Fruit fly (Drosophila melanogaster) whole organism, embryonic: Measurements from ENCODE around the gene Mur2B.
A peak's percentile ranks its signal among the peaks of the same experiment; 100 is the strongest.

ENCODE experiments used
- Antp ChIP-seq: fragments of 200-800 bp; sonication (Bioruptor generic); optimal IDR thresholded peaks from 3 replicates; lab custom pipeline; 2016; ENCODE audit warnings: missing biosample characterization, missing genetic modification characterization
- CG10565 ChIP-seq: fragments of 200-800 bp; sonication (Bioruptor generic); optimal IDR thresholded peaks from 3 replicates; lab custom pipeline; 2016; ENCODE audit warnings: missing biosample characterization, mild to moderate bottlenecking, missing genetic modification characterization
- CG11560 ChIP-seq: fragments of 200-800 bp; sonication (Bioruptor generic); IDR thresholded peaks from 3 replicates; pipeline ENCODE4 v1.3.6; 2022; ENCODE audit warnings: missing biosample characterization, missing genetic modification characterization
- CG12219 ChIP-seq: fragments of 200-800 bp; sonication (Bioruptor generic); optimal IDR thresholded peaks from 3 replicates; lab custom pipeline; 2018; ENCODE audit warnings: missing biosample characterization, mild to moderate bottlenecking, missing genetic modification characterization
- CG1233 ChIP-seq: fragments of 200-800 bp; sonication (Bioruptor generic); optimal IDR thresholded peaks from 4 replicates; lab custom pipeline; 2018; ENCODE audit warnings: missing biosample characterization, mild to moderate bottlenecking, missing genetic modification characterization
- CG14014 ChIP-seq: fragments of 200-800 bp; sonication (Bioruptor generic); IDR thresholded peaks from 2 replicates; pipeline ENCODE4 v1.3.6; 2022; ENCODE audit warnings: missing biosample characterization, missing genetic modification characterization
- CG14860 ChIP-seq: fragments of 200-800 bp; sonication (Bioruptor generic); IDR thresholded peaks from 3 replicates; pipeline ENCODE4 v1.3.6; 2022; ENCODE audit warnings: missing biosample characterization, missing genetic modification characterization; ENCODE audit not compliant: partially characterized antibody
- CG15269 ChIP-seq: fragments of 200-800 bp; sonication (Bioruptor generic); optimal IDR thresholded peaks from 2 replicates; lab custom pipeline; 2018; ENCODE audit warnings: missing biosample characterization, mild to moderate bottlenecking, missing genetic modification characterization, moderate library complexity
- CG1529 ChIP-seq: fragments of 200-800 bp; sonication (Bioruptor generic); optimal IDR thresholded peaks from 3 replicates; lab custom pipeline; 2018; ENCODE audit warnings: missing biosample characterization, missing genetic modification characterization
- CG15479 ChIP-seq: fragments of 200-800 bp; sonication (Bioruptor generic); optimal IDR thresholded peaks from 3 replicates; lab custom pipeline; 2019; ENCODE audit warnings: missing biosample characterization, mild to moderate bottlenecking, missing genetic modification characterization, moderate library complexity
- CG1603 ChIP-seq: fragments of 200-800 bp; sonication (Bioruptor generic); optimal IDR thresholded peaks from 2 replicates; lab custom pipeline; 2019; ENCODE audit warnings: missing biosample characterization, mild to moderate bottlenecking, missing genetic modification characterization, moderate library complexity
- CG16863 ChIP-seq: fragments of 200-800 bp; sonication (Bioruptor generic); optimal IDR thresholded peaks from 3 replicates; lab custom pipeline; 2016; ENCODE audit warnings: missing biosample characterization, missing genetic modification characterization
- CG32767 ChIP-seq: fragments of 200-800 bp; sonication (Bioruptor generic); IDR thresholded peaks from 2 replicates; pipeline ENCODE4 v1.3.6; 2022; ENCODE audit warnings: missing biosample characterization, missing genetic modification characterization
- CG6765 ChIP-seq: fragments of 200-800 bp; sonication (Bioruptor generic); optimal IDR thresholded peaks from 3 replicates; lab custom pipeline; 2017; ENCODE audit warnings: missing biosample characterization, mild to moderate bottlenecking, missing genetic modification characterization
- CG6791 ChIP-seq: fragments of 200-800 bp; sonication (Bioruptor generic); IDR thresholded peaks from 3 replicates; pipeline ENCODE4 v1.3.6; 2022; ENCODE audit warnings: missing biosample characterization, missing genetic modification characterization; ENCODE audit not compliant: partially characterized antibody
- Deaf1 ChIP-seq: fragments of 200-800 bp; optimal IDR thresholded peaks from 3 replicates; lab custom pipeline; 2019; ENCODE audit warnings: missing biosample characterization, mild to moderate bottlenecking, missing genetic modification characterization, moderate library complexity
- Dip3 ChIP-seq: fragments of 200-800 bp; sonication (Bioruptor generic); optimal IDR thresholded peaks from 3 replicates; lab custom pipeline; 2016; ENCODE audit warnings: missing biosample characterization, missing genetic modification characterization
- Doc3 ChIP-seq: fragments of 200-800 bp; sonication (Bioruptor generic); IDR thresholded peaks from 3 replicates; pipeline ENCODE4 v1.3.6; 2022; ENCODE audit warnings: missing biosample characterization, missing genetic modification characterization; ENCODE audit not compliant: partially characterized antibody
- Drgx ChIP-seq: fragments of 200-800 bp; sonication (Bioruptor generic); IDR thresholded peaks from 2 replicates; pipeline ENCODE4 v1.3.6; 2022; ENCODE audit warnings: missing biosample characterization, missing genetic modification characterization
- E2f2 ChIP-seq: fragments of 200-800 bp; sonication (Bioruptor generic); IDR thresholded peaks from 2 replicates; pipeline ENCODE4 v1.3.6; 2022; ENCODE audit warnings: missing biosample characterization, missing genetic modification characterization
- Eip74EF ChIP-seq, 2 experiments: fragments of 200-800 bp in 1 of 2; fragments of >200 bp in 1 of 2; sonication (Bioruptor generic) in 1 of 2; optimal IDR thresholded peaks; 2 replicates each; lab custom pipeline; 2017 to 2019; ENCODE audit warnings: missing biosample characterization in 2 of 2, missing genetic modification characterization in 2 of 2, mild to moderate bottlenecking in 1 of 2, moderate library complexity in 1 of 2
- Fer1 ChIP-seq: fragments of 200-800 bp; sonication (Bioruptor generic); optimal IDR thresholded peaks from 2 replicates; lab custom pipeline; 2017; ENCODE audit warnings: missing biosample characterization, mild to moderate bottlenecking, missing genetic modification characterization
- HLH3B ChIP-seq: fragments of 200-800 bp; sonication (Bioruptor generic); IDR thresholded peaks from 2 replicates; pipeline ENCODE4 v1.3.6; 2022; ENCODE audit warnings: missing biosample characterization, missing genetic modification characterization
- HmgD ChIP-seq: fragments of 200-800 bp; sonication (Bioruptor generic); optimal IDR thresholded peaks from 3 replicates; lab custom pipeline; 2016; ENCODE audit warnings: missing biosample characterization, missing genetic modification characterization
- Lim3 ChIP-seq: fragments of 200-800 bp; sonication (Bioruptor generic); IDR thresholded peaks from 2 replicates; pipeline ENCODE4 v1.3.6; 2022; ENCODE audit warnings: missing biosample characterization, missing genetic modification characterization
- MBD-R2 ChIP-seq: fragments of 200-800 bp; sonication (Bioruptor generic); IDR thresholded peaks from 2 replicates; pipeline ENCODE4 v1.3.6; 2022; ENCODE audit warnings: missing biosample characterization, missing genetic modification characterization
- Max ChIP-seq: fragments of 200-800 bp; sonication (Bioruptor generic); optimal IDR thresholded peaks from 2 replicates; lab custom pipeline; 2016; ENCODE audit warnings: missing biosample characterization, mild to moderate bottlenecking, missing genetic modification characterization
- Ravus ChIP-seq: fragments of 200-800 bp; sonication (Bioruptor generic); IDR thresholded peaks from 2 replicates; pipeline ENCODE4 v1.3.6; 2022; ENCODE audit warnings: missing biosample characterization, missing genetic modification characterization
- Ssrp ChIP-seq: fragments of 200-800 bp; sonication (Bioruptor generic); optimal IDR thresholded peaks from 2 replicates; lab custom pipeline; 2018; ENCODE audit warnings: missing biosample characterization, mild to moderate bottlenecking, missing genetic modification characterization, moderate library complexity
- Tbp ChIP-seq: fragments of >200 bp; optimal IDR thresholded peaks from 2 replicates; lab custom pipeline; 2018; ENCODE audit warnings: missing biosample characterization, missing genetic modification characterization
- ac ChIP-seq: fragments of 200-800 bp; sonication (Bioruptor generic); optimal IDR thresholded peaks from 3 replicates; lab custom pipeline; 2017; ENCODE audit warnings: missing biosample characterization, mild to moderate bottlenecking, missing genetic modification characterization
- az2 ChIP-seq: fragments of 200-800 bp; sonication (Bioruptor generic); optimal IDR thresholded peaks from 3 replicates; lab custom pipeline; 2016; ENCODE audit warnings: missing biosample characterization, missing genetic modification characterization
- corto ChIP-seq: fragments of 200-800 bp; sonication (Bioruptor generic); optimal IDR thresholded peaks from 2 replicates; lab custom pipeline; 2016; ENCODE audit warnings: missing biosample characterization, mild to moderate bottlenecking, missing genetic modification characterization, moderate library complexity
- dysf ChIP-seq: fragments of 200-800 bp; sonication (Bioruptor generic); IDR thresholded peaks from 3 replicates; pipeline ENCODE4 v1.3.6; 2022; ENCODE audit warnings: missing biosample characterization, missing genetic modification characterization
- ems ChIP-seq: fragments of 200-800 bp; sonication (Bioruptor generic); optimal IDR thresholded peaks from 3 replicates; lab custom pipeline; 2016; ENCODE audit warnings: missing biosample characterization, missing genetic modification characterization
- fd64A ChIP-seq: fragments of 200-800 bp; sonication (Bioruptor generic); optimal IDR thresholded peaks from 3 replicates; lab custom pipeline; 2018; ENCODE audit warnings: missing biosample characterization, mild to moderate bottlenecking, missing genetic modification characterization
- grn ChIP-seq: fragments of 200-800 bp; sonication (Bioruptor generic); optimal IDR thresholded peaks from 3 replicates; lab custom pipeline; 2017; ENCODE audit warnings: missing biosample characterization, missing genetic modification characterization
- hkb ChIP-seq, 2 experiments: fragments of 200-800 bp in 1 of 2; fragments of >200 bp in 1 of 2; sonication (Bioruptor generic) in 1 of 2; IDR thresholded peaks in 1 of 2; optimal IDR thresholded peaks in 1 of 2; 2 replicates each; pipeline versions ENCODE4 v1.3.6 to Lab custom; 2017 to 2022; ENCODE audit warnings: missing biosample characterization in 1 of 2, missing genetic modification characterization in 1 of 2
- lola ChIP-seq, 3 experiments: fragments of >200 bp in 2 of 3; fragments of 200-800 bp in 1 of 3; sonication (Bioruptor generic) in 1 of 3; optimal IDR thresholded peaks; 2 replicates each; lab custom pipeline; 2017 to 2019; ENCODE audit warnings: missing biosample characterization in 3 of 3, missing genetic modification characterization in 3 of 3, mild to moderate bottlenecking in 1 of 3, moderate library complexity in 1 of 3
- luna ChIP-seq: fragments of 200-800 bp; sonication (Bioruptor generic); optimal IDR thresholded peaks from 2 replicates; lab custom pipeline; 2016; ENCODE audit warnings: missing biosample characterization, missing genetic modification characterization
- mld ChIP-seq: fragments of 200-800 bp; sonication (Bioruptor generic); IDR thresholded peaks from 3 replicates; pipeline ENCODE4 v1.3.6; 2022; ENCODE audit warnings: missing biosample characterization, missing genetic modification characterization; ENCODE audit not compliant: partially characterized antibody
- nerfin-1 ChIP-seq: fragments of 200-800 bp; sonication (Bioruptor generic); optimal IDR thresholded peaks from 3 replicates; lab custom pipeline; 2019; ENCODE audit warnings: missing biosample characterization, mild to moderate bottlenecking, missing genetic modification characterization, moderate library complexity
- ranshi ChIP-seq: fragments of 200-800 bp; sonication (Bioruptor generic); IDR thresholded peaks from 2 replicates; pipeline ENCODE4 v1.3.6; 2022; ENCODE audit warnings: missing biosample characterization, missing genetic modification characterization
- salm ChIP-seq: fragments of 200-800 bp; sonication (Bioruptor generic); optimal IDR thresholded peaks from 2 replicates; lab custom pipeline; 2018; ENCODE audit warnings: missing biosample characterization, mild to moderate bottlenecking, missing genetic modification characterization
- scrt ChIP-seq: fragments of 200-800 bp; sonication (Bioruptor generic); optimal IDR thresholded peaks from 2 replicates; lab custom pipeline; 2018; ENCODE audit warnings: missing biosample characterization, mild to moderate bottlenecking, missing genetic modification characterization, moderate library complexity
- tgo ChIP-seq: fragments of 200-800 bp; sonication (Bioruptor generic); IDR thresholded peaks from 3 replicates; pipeline ENCODE4 v1.3.6; 2022; ENCODE audit warnings: missing biosample characterization, missing genetic modification characterization
- trem ChIP-seq: fragments of 200-800 bp; optimal IDR thresholded peaks from 3 replicates; lab custom pipeline; 2019; ENCODE audit warnings: missing biosample characterization, mild to moderate bottlenecking, missing genetic modification characterization, moderate library complexity
- vnd ChIP-seq: fragments of 200-800 bp; sonication (Bioruptor generic); IDR thresholded peaks from 3 replicates; pipeline ENCODE4 v1.3.6; 2022; ENCODE audit warnings: missing biosample characterization, missing genetic modification characterization; ENCODE audit not compliant: partially characterized antibody

Gene Mur2B

DNA sequence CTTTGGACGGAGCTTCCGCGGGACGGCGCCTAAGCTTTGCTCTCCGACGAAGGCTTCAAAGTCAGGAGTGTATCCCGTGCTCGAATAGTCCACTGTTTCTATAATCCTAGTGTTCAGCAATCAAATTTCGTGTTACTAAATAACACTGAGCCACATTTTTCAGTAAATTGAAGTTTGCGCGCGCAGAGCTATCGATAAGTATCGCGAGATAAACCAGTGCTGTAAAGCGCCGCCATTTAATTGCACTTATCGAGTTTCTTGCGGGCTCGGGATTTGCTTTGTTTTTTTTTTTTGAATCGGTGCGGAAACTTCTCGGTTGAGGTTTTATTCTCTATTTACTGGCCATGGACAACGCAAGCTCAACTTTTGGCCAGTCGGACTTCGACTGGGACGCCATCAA is 191.7 kb downstream of the Mur2B start, which contains the start of the genes Rab27 and mei-38 (continued):
- peak; percentile 43 for TF ChIP-seq CG1603
- TF ChIP-seq Lim3: no peak
- no peak for TF ChIP-seq CG10565 (GFP tag; lab: Kevin White, UChicago)
- TF ChIP-seq ems (GFP tag; lab: Kevin White, UChicago): no peak
- TF ChIP-seq dysf (GFP tag; lab: Robert Waterston, UW): no peak
- TF ChIP-seq CG11560 (tag; lab: Robert Waterston, UW): no peak
- TF ChIP-seq tgo: no peak
- TF ChIP-seq vnd (GFP tag; lab: Robert Waterston, UW): 0 out of 3 replicates have a peak, but pooled peaks have one; percentile 45
- TF ChIP-seq HmgD: peak; percentile 34
- no peak for TF ChIP-seq CG15479 (GFP tag; lab: Kevin White, UChicago)
- no peak for TF ChIP-seq luna
- peak; percentile 33 for TF ChIP-seq trem (tag; lab: Kevin White, UChicago)
- no peak for TF ChIP-seq grn (GFP tag; lab: Kevin White, UChicago)
- TF ChIP-seq mld (GFP tag; lab: Robert Waterston, UW): no peak; the same call in 2 of the 3 replicates
- TF ChIP-seq salm (tag; lab: Kevin White, UChicago): no peak
- TF ChIP-seq corto (GFP tag; lab: Kevin White, UChicago): no peak
- peak; percentile 97 for TF ChIP-seq E2f2
- TF ChIP-seq nerfin-1: no peak
- no peak for TF ChIP-seq fd64A
- TF ChIP-seq CG15269 (tag; lab: Kevin White, UChicago): no peak
- TF ChIP-seq CG6791 (GFP tag; lab: Robert Waterston, UW): peak; percentile 74
- no peak for TF ChIP-seq CG6765 (GFP tag; lab: Kevin White, UChicago)
- no peak for TF ChIP-seq CG14014 (GFP tag; lab: Robert Waterston, UW)
- no peak for TF ChIP-seq ac (GFP tag; lab: Kevin White, UChicago)
- no peak for TF ChIP-seq hkb (optimal IDR thresholded peaks at IDR 0.05; lab: Kevin White, UChicago)
- TF ChIP-seq hkb (GFP tag; IDR thresholded peaks at IDR 0.05; lab: Robert Waterston, UW): no peak
- TF ChIP-seq CG1529: no peak
- TF ChIP-seq MBD-R2: peak; percentile 67
- TF ChIP-seq ranshi (GFP tag; lab: Robert Waterston, UW): no peak
- 0 out of 2 replicates have a peak, but pooled peaks have one; percentile 27 for TF ChIP-seq CG32767
- no peak for TF ChIP-seq lola (GFP tag; optimal IDR thresholded peaks at IDR 0.05; lab: Kevin White, UChicago)
- TF ChIP-seq Doc3 (GFP tag; lab: Robert Waterston, UW): 0 out of 3 replicates have a peak, but pooled peaks have one; percentile 35
- peak; percentile 32 for TF ChIP-seq Antp
- no peak for TF ChIP-seq Ravus (GFP tag; lab: Robert Waterston, UW)
- TF ChIP-seq Tbp (GFP tag; lab: Kevin White, UChicago): no peak
- no peak for TF ChIP-seq CG1233 (GFP tag; lab: Kevin White, UChicago)
- TF ChIP-seq Eip74EF (GFP tag; optimal IDR thresholded peaks at IDR 0.05; lab: Kevin White, UChicago): no peak
- no peak for TF ChIP-seq Max (GFP tag; lab: Kevin White, UChicago)
- TF ChIP-seq CG12219 (GFP tag; lab: Kevin White, UChicago): no peak
- TF ChIP-seq az2: no peak

DNA sequence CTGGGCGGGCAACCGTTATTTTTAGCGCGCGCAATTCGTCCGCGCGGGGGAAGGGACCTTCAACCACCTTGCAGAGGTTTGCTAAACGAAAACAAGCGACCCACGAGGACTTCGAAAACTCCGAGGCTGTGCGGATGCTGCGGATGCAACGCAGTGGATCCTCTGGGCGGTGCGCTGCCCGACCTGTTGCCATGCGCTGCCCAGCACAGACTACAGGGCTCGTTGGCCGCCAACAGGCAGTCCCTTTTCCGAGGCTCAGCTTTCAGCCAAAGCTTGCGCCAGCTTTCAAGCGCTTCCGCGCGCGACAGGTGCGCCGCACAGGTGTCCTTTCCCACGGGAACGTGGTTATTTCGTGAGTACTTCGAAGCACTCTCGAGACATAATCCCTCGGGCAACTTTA is 192.2 kb downstream of the Mur2B start:
- TF ChIP-seq CG11560 (tag; lab: Robert Waterston, UW): no peak
- TF ChIP-seq CG14860: no peak
- TF ChIP-seq CG16863 (GFP tag; lab: Kevin White, UChicago): no peak
- TF ChIP-seq scrt: peak; percentile 92
- TF ChIP-seq Ssrp (tag; lab: Kevin White, UChicago): no peak
- TF ChIP-seq Drgx (GFP tag; lab: Robert Waterston, UW): 0 out of 2 replicates have a peak, but pooled peaks have one; percentile 3
- no peak for TF ChIP-seq Dip3 (GFP tag; lab: Kevin White, UChicago)
- peak; percentile 43 for TF ChIP-seq Deaf1 (tag; lab: Kevin White, UChicago)
- peak; percentile 87 for TF ChIP-seq Fer1 (GFP tag; lab: Kevin White, UChicago)
- TF ChIP-seq HLH3B (GFP tag; lab: Robert Waterston, UW): no peak
- TF ChIP-seq, all 482 proteins: peak for 4
